Worm (Caenorhabditis elegans) whole organism, young adult: ENCODE data around the gene osta-3.

Experiments used
- F23B12.7 ChIP-seq: sonication (generic microtip); optimal IDR thresholded peaks from 2 replicates; lab custom pipeline; 2017; ENCODE audit warnings: missing genetic modification characterization, mild to moderate bottlenecking, missing compliant biosample characterization, antibody characterized with exemption, moderate library complexity; ENCODE audit not compliant: insufficient read depth
- F49E8.2 ChIP-seq: sonication (generic microtip); optimal IDR thresholded peaks from 3 replicates; lab custom pipeline; 2017; ENCODE audit warnings: missing genetic modification characterization, mild to moderate bottlenecking, missing compliant biosample characterization, antibody characterized with exemption, moderate library complexity; ENCODE audit not compliant: insufficient read depth
- F52B5.7 ChIP-seq: sonication (generic microtip); optimal IDR thresholded peaks from 2 replicates; lab custom pipeline; 2016; ENCODE audit warnings: mild to moderate bottlenecking, missing genetic modification characterization, missing compliant biosample characterization
- F55B11.4 ChIP-seq: sonication (generic microtip); optimal IDR thresholded peaks from 2 replicates; lab custom pipeline; 2016; ENCODE audit warnings: missing compliant biosample characterization, missing genetic modification characterization, borderline replicate concordance; ENCODE audit not compliant: insufficient read depth
- F57A8.1 ChIP-seq: fragments of 200-800 bp; sonication (Bioruptor generic); optimal IDR thresholded peaks from 2 replicates; lab custom pipeline; 2018; ENCODE audit warnings: mild to moderate bottlenecking, missing genetic modification characterization, moderate library complexity, missing compliant biosample characterization
- F57C9.4 ChIP-seq: sonication (generic microtip); optimal IDR thresholded peaks from 2 replicates; lab custom pipeline; 2017; ENCODE audit warnings: mild to moderate bottlenecking, missing genetic modification characterization, missing compliant biosample characterization
- K12H6.12 ChIP-seq: fragments of 200-800 bp; sonication (Bioruptor generic); optimal IDR thresholded peaks from 2 replicates; lab custom pipeline; 2018; ENCODE audit warnings: mild to moderate bottlenecking, missing genetic modification characterization, missing compliant biosample characterization
- Y53G8AR.9 ChIP-seq: fragments of 200-800 bp; sonication (Bioruptor generic); conservative IDR thresholded peaks from 2 replicates; pipeline ENCODE4 v1.3.6; 2022; ENCODE audit warnings: missing genetic modification reagents, missing genetic modification characterization, missing compliant biosample characterization
- Y67H2A.10 ChIP-seq: fragments of 200-800 bp; sonication (Bioruptor generic); conservative IDR thresholded peaks from 2 replicates; pipeline ENCODE4 v1.3.6; 2022; ENCODE audit warnings: missing genetic modification reagents, missing genetic modification characterization, missing compliant biosample characterization
- attf-3 ChIP-seq: fragments of 200-800 bp; sonication (Bioruptor generic); conservative IDR thresholded peaks from 2 replicates; pipeline ENCODE4 v1.3.6; 2022; ENCODE audit warnings: missing genetic modification reagents, missing genetic modification characterization, missing compliant biosample characterization
- bed-1 ChIP-seq: fragments of 200-800 bp; sonication (Bioruptor generic); IDR thresholded peaks from 2 replicates; pipeline ENCODE4 v1.3.6; 2022; ENCODE audit warnings: missing genetic modification reagents, missing genetic modification characterization, missing compliant biosample characterization
- bed-2 ChIP-seq: fragments of 200-800 bp; sonication (Bioruptor generic); IDR thresholded peaks from 2 replicates; pipeline ENCODE4 v1.3.6; 2022; ENCODE audit warnings: missing genetic modification reagents, missing genetic modification characterization, missing compliant biosample characterization
- cebp-1 ChIP-seq, 2 experiments: fragments of 200-800 bp in 1 of 2; sonication (Bioruptor generic) in 1 of 2; sonication (generic microtip) in 1 of 2; IDR thresholded peaks in 1 of 2; optimal IDR thresholded peaks in 1 of 2; 2 replicates each; pipeline versions ENCODE4 v1.3.6 to Lab custom; 2017 to 2022; ENCODE audit warnings: missing compliant biosample characterization in 2 of 2, missing genetic modification characterization in 2 of 2, mild to moderate bottlenecking in 1 of 2, missing genetic modification reagents in 1 of 2, moderate library complexity in 1 of 2
- cebp-2 ChIP-seq: fragments of 200-800 bp; sonication (Bioruptor generic); IDR thresholded peaks from 2 replicates; pipeline ENCODE4 v1.3.6; 2022; ENCODE audit warnings: missing genetic modification characterization, missing compliant biosample characterization
- ceh-100 ChIP-seq: fragments of 200-800 bp; sonication (Bioruptor generic); IDR thresholded peaks from 2 replicates; pipeline ENCODE4 v1.3.6; 2022; ENCODE audit warnings: missing genetic modification reagents, missing genetic modification characterization, missing compliant biosample characterization
- ceh-91 ChIP-seq: fragments of 200-800 bp; sonication (Bioruptor generic); IDR thresholded peaks from 2 replicates; pipeline ENCODE4 v1.3.6; 2022; ENCODE audit warnings: missing genetic modification reagents, missing genetic modification characterization, missing compliant biosample characterization
- dpff-1 ChIP-seq: sonication (generic microtip); optimal IDR thresholded peaks from 2 replicates; lab custom pipeline; 2017; ENCODE audit warnings: mild to moderate bottlenecking, missing genetic modification characterization, missing compliant biosample characterization
- efl-1 ChIP-seq: fragments of 150-350 bp; optimal IDR thresholded peaks from 2 replicates; lab custom pipeline; 2014; ENCODE audit warnings: missing biosample characterization, missing genetic modification reagents, missing genetic modification characterization
- egrh-3 ChIP-seq: fragments of 200-800 bp; sonication (Bioruptor generic); IDR thresholded peaks from 2 replicates; pipeline ENCODE4 v1.3.6; 2022; ENCODE audit warnings: missing genetic modification reagents, missing genetic modification characterization, missing compliant biosample characterization
- hlh-26 ChIP-seq: fragments of 200-800 bp; sonication (Bioruptor generic); conservative IDR thresholded peaks from 2 replicates; pipeline ENCODE4 v1.3.6; 2022; ENCODE audit warnings: missing genetic modification reagents, missing genetic modification characterization, missing compliant biosample characterization
- hmg-20 ChIP-seq: fragments of 200-800 bp; sonication (Bioruptor generic); IDR thresholded peaks from 2 replicates; pipeline ENCODE4 v1.3.6; 2022; ENCODE audit warnings: missing genetic modification reagents, missing genetic modification characterization, missing compliant biosample characterization
- let-607 ChIP-seq, 2 experiments: fragments of 200-800 bp in 1 of 2; sonication (Bioruptor generic) in 1 of 2; sonication (generic microtip) in 1 of 2; optimal IDR thresholded peaks; 2 replicates each; lab custom pipeline; 2016 to 2018; ENCODE audit warnings: mild to moderate bottlenecking in 2 of 2, missing compliant biosample characterization in 2 of 2, missing genetic modification characterization in 2 of 2, moderate library complexity in 2 of 2, missing genotype in 1 of 2
- lin-54 ChIP-seq: fragments of 200-800 bp; sonication (Bioruptor generic); optimal IDR thresholded peaks from 2 replicates; lab custom pipeline; 2018; ENCODE audit warnings: mild to moderate bottlenecking, missing genetic modification characterization, missing compliant biosample characterization
- lir-1 ChIP-seq: fragments of 200-800 bp; sonication (Bioruptor generic); conservative IDR thresholded peaks from 2 replicates; pipeline ENCODE4 v1.3.6; 2022; ENCODE audit warnings: missing genetic modification reagents, missing genetic modification characterization, missing compliant biosample characterization
- lsl-1 ChIP-seq: fragments of 200-800 bp; sonication (Bioruptor generic); optimal IDR thresholded peaks from 2 replicates; lab custom pipeline; 2018; ENCODE audit warnings: mild to moderate bottlenecking, missing genetic modification characterization, moderate library complexity, missing compliant biosample characterization
- madf-10 ChIP-seq: sonication (generic microtip); optimal IDR thresholded peaks from 2 replicates; lab custom pipeline; 2016; ENCODE audit warnings: mild to moderate bottlenecking, missing genetic modification characterization, missing compliant biosample characterization
- madf-6 ChIP-seq: fragments of 200-800 bp; sonication (Bioruptor generic); IDR thresholded peaks from 2 replicates; pipeline ENCODE4 v1.3.6; 2022; ENCODE audit warnings: missing genetic modification reagents, missing genetic modification characterization, missing compliant biosample characterization
- mcd-1 ChIP-seq: fragments of 200-800 bp; sonication (Bioruptor generic); IDR thresholded peaks from 2 replicates; pipeline ENCODE4 v1.3.6; 2022; ENCODE audit warnings: missing genetic modification reagents, missing genetic modification characterization, missing compliant biosample characterization
- nfya-2 ChIP-seq: fragments of 200-800 bp; sonication (Bioruptor generic); IDR thresholded peaks from 2 replicates; pipeline ENCODE4 v1.3.6; 2022; ENCODE audit warnings: missing genetic modification reagents, missing genetic modification characterization, missing compliant biosample characterization
- pbrm-1 ChIP-seq: fragments of 200-800 bp; sonication (Bioruptor generic); IDR thresholded peaks from 2 replicates; pipeline ENCODE4 v1.3.6; 2022; ENCODE audit warnings: missing genetic modification reagents, missing genetic modification characterization, missing compliant biosample characterization
- rcor-1 ChIP-seq: fragments of 200-800 bp; sonication (Bioruptor generic); IDR thresholded peaks from 2 replicates; pipeline ENCODE4 v1.3.6; 2022; ENCODE audit warnings: missing genetic modification reagents, missing genetic modification characterization, missing compliant biosample characterization
- snpc-1.3 ChIP-seq: sonication (generic microtip); optimal IDR thresholded peaks from 2 replicates; lab custom pipeline; 2017; ENCODE audit warnings: missing genetic modification characterization, mild to moderate bottlenecking, missing compliant biosample characterization, antibody characterized with exemption, moderate library complexity, missing genotype, missing genetic modification reagents; ENCODE audit not compliant: insufficient read depth
- snpc-3.4 ChIP-seq: sonication (generic microtip); optimal IDR thresholded peaks from 2 replicates; lab custom pipeline; 2017; ENCODE audit warnings: missing genetic modification characterization, mild to moderate bottlenecking, missing compliant biosample characterization, antibody characterized with exemption, moderate library complexity, missing genotype, missing genetic modification reagents
- somi-1 ChIP-seq: fragments of 200-800 bp; sonication (Bioruptor generic); optimal IDR thresholded peaks from 2 replicates; lab custom pipeline; 2018; ENCODE audit warnings: mild to moderate bottlenecking, missing genetic modification characterization, missing compliant biosample characterization
- sptf-2 ChIP-seq: fragments of 200-800 bp; sonication (Bioruptor generic); optimal IDR thresholded peaks from 2 replicates; lab custom pipeline; 2018; ENCODE audit warnings: mild to moderate bottlenecking, missing genetic modification characterization, missing compliant biosample characterization
- tlf-1 ChIP-seq: fragments of 200-800 bp; sonication (Bioruptor generic); optimal IDR thresholded peaks from 2 replicates; lab custom pipeline; 2018; ENCODE audit warnings: mild to moderate bottlenecking, missing genetic modification characterization, missing compliant biosample characterization
- unc-62 ChIP-seq: fragments of 150-350 bp; optimal IDR thresholded peaks from 2 replicates; lab custom pipeline; 2014; ENCODE audit warnings: missing biosample characterization, missing genetic modification reagents, missing genetic modification characterization
- ztf-26 ChIP-seq: sonication (generic microtip); optimal IDR thresholded peaks from 2 replicates; lab custom pipeline; 2017; ENCODE audit warnings: missing genetic modification characterization, missing compliant biosample characterization
- ztf-6 ChIP-seq: fragments of 200-800 bp; sonication (Bioruptor generic); IDR thresholded peaks from 2 replicates; pipeline ENCODE4 v1.3.6; 2022; ENCODE audit warnings: missing genetic modification reagents, missing genetic modification characterization, missing compliant biosample characterization

Gene osta-3

DNA sequence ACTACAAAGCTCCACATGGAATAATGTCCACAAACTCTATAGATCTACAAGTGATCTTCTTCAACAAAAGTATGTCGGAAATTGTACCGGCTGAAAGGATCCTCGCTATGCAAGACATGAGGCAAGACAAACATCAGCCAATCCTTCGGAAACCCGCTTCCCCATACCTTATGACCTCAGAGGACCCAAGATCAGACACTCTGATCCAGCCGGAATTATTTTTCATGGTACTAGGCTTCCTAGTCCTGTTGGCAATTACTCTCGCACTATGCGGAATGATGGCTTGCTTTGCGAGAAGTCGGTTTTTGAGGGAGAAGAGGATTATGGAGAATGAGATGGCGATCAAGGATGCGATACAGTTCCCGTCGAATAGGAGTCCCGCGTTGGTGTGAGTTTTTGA, 37.6 kb downstream of the osta-3 start:
- TF ChIP-seq snpc-3.4 (tag; lab: Kevin White, UChicago) (no peak), Y53G8AR.9 (GFP tag; lab: Robert Waterston, UW) (no peak), lin-54 (no peak), unc-62 (GFP tag; lab: Kevin White, UChicago) (no peak), dpff-1 (tag; lab: Kevin White, UChicago) (no peak), F52B5.7 (tag; lab: Kevin White, UChicago) (no peak), sptf-2 (GFP tag; lab: Kevin White, UChicago) (no peak), hmg-20 (GFP tag; lab: Robert Waterston, UW) (no peak), F55B11.4 (tag; lab: Kevin White, UChicago) (no peak), Y67H2A.10 (GFP tag; lab: Robert Waterston, UW) (no peak), tlf-1 (GFP tag; lab: Kevin White, UChicago) (no peak), ceh-100 (no peak), ztf-26 (no peak)

DNA sequence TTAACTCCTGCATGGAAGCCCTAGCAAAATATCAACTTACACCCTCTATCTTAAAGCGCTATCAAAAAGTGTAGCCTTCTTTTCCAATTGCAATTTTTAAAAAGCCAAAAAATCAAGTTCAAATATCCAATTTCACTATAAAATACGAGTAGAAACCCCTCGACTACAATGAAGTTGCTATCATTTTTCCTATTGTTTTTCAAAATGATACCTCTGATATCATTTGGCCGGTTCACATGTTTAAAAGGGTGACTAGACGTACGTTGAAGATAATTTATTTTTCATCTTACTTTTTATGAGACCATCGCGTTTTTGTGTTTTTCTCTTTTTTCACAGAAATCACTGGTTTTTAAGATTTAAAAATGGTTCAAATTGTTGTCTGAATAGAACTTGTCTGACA, 39.2 kb downstream of the osta-3 start, which contains the start of gene R05H10.1:
R05H10.1 (plus strand) TSS at position 334 of the 400 bp plus-strand sequence.
- TF ChIP-seq lir-1 (GFP tag; lab: Robert Waterston, UW), result no peak
- no peak for TF ChIP-seq bed-1 (GFP tag; lab: Robert Waterston, UW)
- no peak for TF ChIP-seq K12H6.12 (tag; lab: Kevin White, UChicago)
- TF ChIP-seq dpff-1 (tag; lab: Kevin White, UChicago), result no peak
- no peak for TF ChIP-seq efl-1 (GFP tag; lab: Kevin White, UChicago)
- no peak for TF ChIP-seq F23B12.7
- TF ChIP-seq rcor-1 (GFP tag; lab: Robert Waterston, UW), result no peak
- TF ChIP-seq F52B5.7 (tag; lab: Kevin White, UChicago), result no peak
- no peak for TF ChIP-seq lsl-1
- TF ChIP-seq somi-1 (GFP tag; lab: Kevin White, UChicago), result no peak
- TF ChIP-seq madf-10 (tag; lab: Kevin White, UChicago), result no peak

DNA sequence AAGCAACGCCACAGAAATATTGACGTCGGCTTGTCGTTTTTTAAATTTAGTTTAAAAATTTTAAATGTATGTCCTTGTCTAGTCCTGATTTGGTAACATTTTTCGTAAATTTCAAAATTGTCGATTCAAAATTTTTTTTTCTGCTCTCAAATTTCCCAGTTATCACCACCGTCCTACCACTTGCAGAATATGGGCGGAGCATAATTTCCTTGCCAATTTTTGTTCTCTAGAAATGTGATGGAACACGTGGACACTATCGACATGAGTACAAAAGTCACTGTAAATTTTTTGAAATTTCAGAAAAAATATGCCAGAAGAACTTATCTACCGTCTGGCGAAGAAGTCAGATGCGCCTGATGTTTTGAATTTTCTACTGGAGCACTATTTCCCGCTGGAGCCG, 42.9 kb downstream of the osta-3 start, which contains the start of gene R05H10.7:
R05H10.7 (plus strand) TSS at position 301 of the 400 bp plus-strand sequence.
- TF ChIP-seq let-607 (tag; optimal IDR thresholded peaks at IDR 0.05; lab: Kevin White, UChicago) (no peak), egrh-3 (no peak), cebp-2 (GFP tag; lab: Robert Waterston, UW) (no peak), attf-3 (GFP tag; lab: Robert Waterston, UW) (no peak), madf-6 (GFP tag; lab: Robert Waterston, UW) (no peak), efl-1 (GFP tag; lab: Kevin White, UChicago) (no peak), hlh-26 (GFP tag; lab: Robert Waterston, UW) (no peak), F57C9.4 (tag; lab: Kevin White, UChicago) (no peak), ceh-91 (no peak), snpc-1.3 (tag; lab: Kevin White, UChicago) (no peak), F49E8.2 (tag; lab: Kevin White, UChicago) (no peak), lsl-1 (no peak), F57A8.1 (no peak), pbrm-1 (GFP tag; lab: Robert Waterston, UW) (no peak), bed-2 (GFP tag; lab: Robert Waterston, UW) (no peak), nfya-2 (no peak), mcd-1 (GFP tag; lab: Robert Waterston, UW) (no peak), ztf-6 (GFP tag; lab: Robert Waterston, UW) (no peak), cebp-1 (GFP tag; IDR thresholded peaks at IDR 0.05; lab: Robert Waterston, UW) (no peak), cebp-1 (tag; optimal IDR thresholded peaks at IDR 0.05; lab: Kevin White, UChicago) (no peak)
- TF ChIP-seq, all 124 proteins: peak for 0
